Fruit fly (Drosophila melanogaster) whole organism, wandering third instar larva: ENCODE measurements around the gene Use1.

ENCODE experiments used
- CrebA ChIP-seq: fragments of 200-800 bp; sonication (Bioruptor generic); optimal IDR thresholded peaks from 2 replicates; lab custom pipeline; 2016; ENCODE audit warnings: missing biosample characterization, mild to moderate bottlenecking, missing genetic modification characterization, borderline replicate concordance
- Dfd ChIP-seq: fragments of >200 bp; optimal IDR thresholded peaks from 2 replicates; lab custom pipeline; 2017; ENCODE audit warnings: missing biosample characterization, missing genetic modification characterization
- Hr83 ChIP-seq: fragments of 200-300 bp; sonication (Bioruptor generic); optimal IDR thresholded peaks from 2 replicates; lab custom pipeline; 2016; ENCODE audit warnings: missing biosample characterization, mild to moderate bottlenecking, missing genetic modification characterization, moderate library complexity; ENCODE audit not compliant: poor library complexity, severe bottlenecking
- OdsH ChIP-seq: fragments of 200-800 bp; sonication (Bioruptor generic); optimal IDR thresholded peaks from 2 replicates; lab custom pipeline; 2016; ENCODE audit warnings: missing biosample characterization, mild to moderate bottlenecking, missing genetic modification characterization
- Rel ChIP-seq, 2 experiments: fragments of 200-800 bp; sonication (Bioruptor generic) in 1 of 2; optimal IDR thresholded peaks; 2 replicates in 1 of 2; 3 replicates in 1 of 2; lab custom pipeline; 2016 to 2019; ENCODE audit warnings: mild to moderate bottlenecking in 2 of 2, missing biosample characterization in 2 of 2, missing genetic modification characterization in 2 of 2, moderate library complexity in 1 of 2
- brk ChIP-seq: fragments of 200-800 bp; sonication (Bioruptor generic); optimal IDR thresholded peaks from 2 replicates; lab custom pipeline; 2016; ENCODE audit warnings: missing biosample characterization, mild to moderate bottlenecking, missing genetic modification characterization
- dsf ChIP-seq: sonication (Bioruptor generic); optimal IDR thresholded peaks from 2 replicates; lab custom pipeline; 2016; ENCODE audit warnings: missing biosample characterization, missing genetic modification characterization, borderline replicate concordance
- fru ChIP-seq: fragments of 200-800 bp; sonication (Bioruptor generic); optimal IDR thresholded peaks from 3 replicates; lab custom pipeline; 2016; ENCODE audit warnings: missing biosample characterization, mild to moderate bottlenecking, missing genetic modification characterization
- lola ChIP-seq: fragments of >200 bp; optimal IDR thresholded peaks from 2 replicates; lab custom pipeline; 2017; ENCODE audit warnings: missing biosample characterization, missing genetic modification characterization
- psq ChIP-seq: fragments of 200-800 bp; sonication (Bioruptor generic); optimal IDR thresholded peaks from 3 replicates; lab custom pipeline; 2017; ENCODE audit warnings: missing biosample characterization, mild to moderate bottlenecking, missing genetic modification characterization, moderate library complexity
- sage ChIP-seq: fragments of 200-800 bp; sonication (Bioruptor generic); optimal IDR thresholded peaks from 2 replicates; lab custom pipeline; 2016; ENCODE audit warnings: missing biosample characterization, mild to moderate bottlenecking, missing genetic modification characterization
- usp ChIP-seq: fragments of >200 bp; optimal IDR thresholded peaks from 2 replicates; lab custom pipeline; 2017; ENCODE audit warnings: missing biosample characterization, missing genetic modification characterization

- TF ChIP-seq Dfd (no peak), CrebA (no peak), OdsH (GFP tag; lab: Kevin White, UChicago) (no peak), Hr83 (GFP tag; lab: Kevin White, UChicago) (no peak), brk (GFP tag; lab: Kevin White, UChicago) (no peak), Rel (GFP tag; optimal IDR thresholded peaks at IDR 0.05; lab: Kevin White, UChicago) (no peak), Rel (tag; optimal IDR thresholded peaks at IDR 0.05; lab: Kevin White, UChicago) (no peak), psq (GFP tag; lab: Kevin White, UChicago) (no peak), usp (GFP tag; lab: Kevin White, UChicago) (no peak), fru (GFP tag; lab: Kevin White, UChicago) (no peak), dsf (no peak), lola (GFP tag; lab: Kevin White, UChicago) (no peak), sage (GFP tag; lab: Kevin White, UChicago) (no peak)
These were observed 9.1 kb downstream of the Use1 start for dm6 chr3L:9127690-9128458.
